Fruit fly (Drosophila melanogaster) whole organism, adult: ENCODE measurements around the gene CG10132.
A peak's percentile ranks its signal among the peaks of the same experiment; 100 is the strongest.

ENCODE experiments used
- CG7101 ChIP-seq: fragments of 200-800 bp; sonication (Bioruptor generic); optimal IDR thresholded peaks from 2 replicates; lab custom pipeline; 2018; ENCODE audit warnings: missing biosample characterization, mild to moderate bottlenecking, missing genetic modification characterization, moderate library complexity
- Mnt ChIP-seq: fragments of 200-800 bp; sonication (Bioruptor generic); optimal IDR thresholded peaks from 2 replicates; lab custom pipeline; 2016; ENCODE audit warnings: missing biosample characterization, mild to moderate bottlenecking, missing genetic modification characterization
- kay ChIP-seq: fragments of 200-800 bp; sonication (Bioruptor generic); peaks from one replicate; lab custom pipeline; 2016; ENCODE audit warnings: missing biosample characterization, missing genetic modification characterization, borderline replicate concordance
- ovo ChIP-seq: fragments of 200-800 bp; sonication (Bioruptor generic); optimal IDR thresholded peaks from 2 replicates; lab custom pipeline; 2016; ENCODE audit warnings: missing biosample characterization, missing genetic modification characterization

DNA sequence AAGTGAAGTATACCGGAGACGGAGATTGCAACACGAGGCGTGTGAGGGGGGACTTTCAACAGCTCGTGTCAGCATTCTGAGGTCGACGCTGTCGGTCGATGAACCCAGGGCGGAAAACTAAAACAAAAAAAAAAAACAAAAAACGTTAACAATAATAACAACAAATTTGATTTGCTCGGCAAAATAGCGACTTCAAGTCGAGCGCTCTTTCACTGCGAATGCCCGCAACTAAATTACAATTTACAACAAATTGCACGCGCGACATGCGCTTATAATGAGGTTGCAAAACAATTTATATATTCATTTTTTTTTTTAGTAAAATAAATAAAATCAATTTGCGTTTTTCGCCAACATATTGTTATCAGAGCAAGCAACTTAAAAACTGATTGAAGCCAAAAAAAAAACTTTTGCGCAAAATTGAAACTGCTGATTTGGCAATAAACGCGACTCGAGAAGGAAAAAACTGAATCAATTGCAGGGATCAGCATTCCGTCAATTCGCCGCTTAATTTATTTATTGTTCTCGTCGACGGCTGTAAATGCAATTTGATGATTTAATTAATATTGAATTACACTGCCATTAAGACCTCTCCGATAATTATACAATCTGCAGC, 45.1 kb upstream of the CG10132 start:
- TF ChIP-seq kay (peak; percentile 41), Mnt (peak; percentile 7), ovo (GFP tag; lab: Kevin White, UChicago) (no peak), CG7101 (tag; lab: Kevin White, UChicago) (no peak)
